Fruit fly (Drosophila melanogaster) whole organism, embryonic: ENCODE data around the gene CG4968.

ENCODE experiments used
- ATbp ChIP-seq: fragments of 200-800 bp; sonication (Bioruptor generic); optimal IDR thresholded peaks from 2 replicates; lab custom pipeline; 2017; ENCODE audit warnings: missing biosample characterization, mild to moderate bottlenecking, missing genetic modification characterization, missing genetic modification reagents
- Abd-B ChIP-seq: fragments of 200-800 bp; sonication (Bioruptor generic); optimal IDR thresholded peaks from 2 replicates; lab custom pipeline; 2018; ENCODE audit warnings: missing biosample characterization, mild to moderate bottlenecking, missing genetic modification characterization, moderate library complexity
- CG11723 ChIP-seq: fragments of 200-800 bp; sonication (Bioruptor generic); optimal IDR thresholded peaks from 2 replicates; lab custom pipeline; 2017; ENCODE audit warnings: missing biosample characterization, mild to moderate bottlenecking, missing genetic modification characterization
- caup ChIP-seq: fragments of 200-800 bp; sonication (Bioruptor generic); optimal IDR thresholded peaks from 3 replicates; lab custom pipeline; 2017; ENCODE audit warnings: missing biosample characterization, mild to moderate bottlenecking, missing genetic modification characterization, moderate library complexity; ENCODE audit not compliant: severe bottlenecking

dm6 chr2L:10301918-10302317 is 4.8 kb upstream of the CG4968 start, which contains the start of gene CG13138:
- TF ChIP-seq caup (GFP tag; lab: Kevin White, UChicago) = no peak
- TF ChIP-seq Abd-B (GFP tag; lab: Kevin White, UChicago) = no peak
- no peak for TF ChIP-seq CG11723
- no peak for TF ChIP-seq ATbp (GFP tag; lab: Kevin White, UChicago)
